Worm (Caenorhabditis elegans): Measurements from ENCODE around the gene F49H6.5.

Gene F49H6.5

ce11 chrV:17022613-17023322, at the start of gene F49H6.5, which contains the start of gene F49H6.8:
F49H6.5 (plus strand) TSS chrV:17023241.
F49H6.8 (minus strand) TSS chrV:17022663.
- TF ChIP-seq unc-62 (GFP tag; optimal IDR thresholded peaks at IDR 0.05) = no peak

ce11 chrV:16973338-16973737, 49.7 kb upstream of the F49H6.5 start:
- no peak for TF ChIP-seq unc-62 (GFP tag; optimal IDR thresholded peaks at IDR 0.05)

- TF ChIP-seq unc-62 (GFP tag; optimal IDR thresholded peaks at IDR 0.05) = no peak
Observed at ce11 chrV:16974919-16975318, 48.1 kb upstream of the F49H6.5 start, which contains the start of gene srx-54. srx-54 (plus strand) TSS chrV:16975219.

ce11 chrV:16980368-16980767, 42.7 kb upstream of the F49H6.5 start, which contains the start of gene srz-54:
srz-54 (plus strand) TSS chrV:16980668.
- no peak for TF ChIP-seq unc-62 (GFP tag; optimal IDR thresholded peaks at IDR 0.05)

- TF ChIP-seq unc-62 (GFP tag; optimal IDR thresholded peaks at IDR 0.05) = no peak
Observed at ce11 chrV:16987035-16987434, 36.0 kb upstream of the F49H6.5 start, which contains the start of gene Y102A5C.40. Y102A5C.40 (minus strand) TSS chrV:16987135.

ce11 chrV:16987783-16988182, 35.3 kb upstream of the F49H6.5 start:
- TF ChIP-seq unc-62 (GFP tag; optimal IDR thresholded peaks at IDR 0.05) = no peak

- TF ChIP-seq unc-62 (GFP tag; optimal IDR thresholded peaks at IDR 0.05) = no peak
Observed at ce11 chrV:16988614-16989013, 34.4 kb upstream of the F49H6.5 start, which contains the start of gene Y102A5C.27. Y102A5C.27 (minus strand) TSS chrV:16988714.

ce11 chrV:16991734-16992133, 31.3 kb upstream of the F49H6.5 start, which contains the start of gene srz-95:
srz-95 (plus strand) TSS chrV:16992034.
- TF ChIP-seq unc-62 (GFP tag; optimal IDR thresholded peaks at IDR 0.05) = no peak

- TF ChIP-seq unc-62 (GFP tag; optimal IDR thresholded peaks at IDR 0.05) = no peak
Observed at ce11 chrV:16992383-16992782, 30.7 kb upstream of the F49H6.5 start.

- no peak for TF ChIP-seq unc-62 (GFP tag; optimal IDR thresholded peaks at IDR 0.05)
Observed at ce11 chrV:17000204-17000603, 22.8 kb upstream of the F49H6.5 start, which contains the start of gene str-217. str-217 (minus strand) TSS chrV:17000304.

- TF ChIP-seq unc-62 (GFP tag; optimal IDR thresholded peaks at IDR 0.05) = no peak
Observed at ce11 chrV:17000635-17001034, 22.4 kb upstream of the F49H6.5 start.

- TF ChIP-seq unc-62 (GFP tag; optimal IDR thresholded peaks at IDR 0.05) = no peak
Observed at ce11 chrV:17001167-17001566, 21.9 kb upstream of the F49H6.5 start, which contains the start of gene sri-9. sri-9 (plus strand) TSS chrV:17001467.

ce11 chrV:17005189-17005588, 17.9 kb upstream of the F49H6.5 start, which contains the start of gene srh-131:
srh-131 (plus strand) TSS chrV:17005489.
- TF ChIP-seq unc-62 (GFP tag; optimal IDR thresholded peaks at IDR 0.05) = no peak

ce11 chrV:17008302-17008701, 14.7 kb upstream of the F49H6.5 start, which contains the start of gene sri-69:
sri-69 (minus strand) TSS chrV:17008402.
- no peak for TF ChIP-seq unc-62 (GFP tag; optimal IDR thresholded peaks at IDR 0.05)

ce11 chrV:17009342-17010064, 13.5 kb upstream of the F49H6.5 start, which contains the start of the genes clc-12 and clec-240:
clc-12 (minus strand) TSS chrV:17009388.
clec-240 (plus strand) TSS chrV:17010014.
- no peak for TF ChIP-seq unc-62 (GFP tag; optimal IDR thresholded peaks at IDR 0.05)

ce11 chrV:17013232-17013631, 9.8 kb upstream of the F49H6.5 start, which contains the start of gene clec-241:
clec-241 (minus strand) TSS chrV:17013332.
- TF ChIP-seq unc-62 (GFP tag; optimal IDR thresholded peaks at IDR 0.05) = no peak
